In the genomic region with DNA sequence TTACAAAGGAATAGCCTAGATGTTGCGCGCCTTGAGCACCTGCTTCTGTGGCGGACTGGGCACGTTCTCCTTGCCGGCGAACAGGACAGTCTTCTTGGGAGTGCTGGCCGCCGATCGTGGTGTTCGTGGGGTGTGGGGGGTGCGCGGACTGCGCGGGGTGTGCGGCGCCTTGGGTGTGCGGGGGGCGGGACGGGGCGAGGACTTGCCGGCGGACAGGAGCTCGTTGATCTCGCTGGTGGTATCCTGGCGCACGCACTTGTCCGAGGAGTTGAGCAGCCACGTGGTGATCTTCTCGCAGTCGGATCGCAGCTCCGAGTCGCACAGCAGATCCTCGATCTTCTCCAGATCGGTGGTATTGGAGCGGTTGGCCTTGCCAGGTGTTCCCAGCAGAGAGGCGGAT, we compare ENCODE assay signal across 2 fruit fly cellular contexts.
TF ChIP-seq lines count a peak whose summit lies in the region.

No protein-coding gene starts in this region.

- no peak for TF ChIP-seq CTCF in whole organism, embryonic (GFP tag; optimal IDR thresholded peaks at IDR 0.05; lab: Kevin White, UChicago)

TF ChIP-seq in whole organism, embryonic, 481 proteins besides CTCF, POLR2A, EP300 and RAD21:
- TF ChIP-seq crol (GFP tag; IDR thresholded peaks at IDR 0.05; lab: Robert Waterston, UW) (peak; percentile 23; the same call in 1 of the 2 replicates), Hr39 (optimal IDR thresholded peaks at IDR 0.05; lab: Kevin White, UChicago) (peak; percentile 39), Myb (GFP tag; optimal IDR thresholded peaks at IDR 0.05; lab: Kevin White, UChicago) (no peak), CG14014 (GFP tag; IDR thresholded peaks at IDR 0.05; lab: Robert Waterston, UW) (no peak), CG4328 (GFP tag; optimal IDR thresholded peaks at IDR 0.05; lab: Kevin White, UChicago) (no peak), corto (GFP tag; optimal IDR thresholded peaks at IDR 0.05; lab: Kevin White, UChicago) (no peak), eve (GFP tag; optimal IDR thresholded peaks at IDR 0.05; lab: Kevin White, UChicago) (no peak), HLH4C (GFP tag; IDR thresholded peaks at IDR 0.05; lab: Robert Waterston, UW; ENCODE audit: partially characterized antibody) (0 out of 3 replicates have a peak, but pooled peaks have one; percentile 27)

TF ChIP-seq in whole organism, wandering third instar larva, 38 proteins besides CTCF, POLR2A, EP300 and RAD21:
- TF ChIP-seq dsf (GFP tag; optimal IDR thresholded peaks at IDR 0.05; lab: Kevin White, UChicago; ENCODE audit: borderline replicate concordance): no peak
- TF ChIP-seq dmrt93B (GFP tag; optimal IDR thresholded peaks at IDR 0.05; lab: Kevin White, UChicago): no peak
- no peak for TF ChIP-seq Sp1 (GFP tag; optimal IDR thresholded peaks at IDR 0.05; lab: Kevin White, UChicago)
- peak; percentile 95 for TF ChIP-seq Dfd (GFP tag; optimal IDR thresholded peaks at IDR 0.05; lab: Kevin White, UChicago)
- TF ChIP-seq Vsx2 (GFP tag; optimal IDR thresholded peaks at IDR 0.05; lab: Kevin White, UChicago; ENCODE audit: partially characterized antibody): no peak
- TF ChIP-seq sage (GFP tag; optimal IDR thresholded peaks at IDR 0.05; lab: Kevin White, UChicago): no peak
- TF ChIP-seq pan (optimal IDR thresholded peaks at IDR 0.05; lab: Kevin White, UChicago): no peak
